Fruit fly (Drosophila melanogaster) whole organism, embryonic: ENCODE results near the gene senju.

ENCODE experiments used
- CG10366 ChIP-seq: fragments of 200-800 bp; sonication (Bioruptor generic); IDR thresholded peaks from 2 replicates; pipeline ENCODE4 v1.3.6; 2022; ENCODE audit warnings: missing biosample characterization, missing genetic modification characterization
- CG11093 ChIP-seq: fragments of 200-800 bp; sonication (Bioruptor generic); IDR thresholded peaks from 3 replicates; pipeline ENCODE4 v1.3.6; 2022; ENCODE audit warnings: missing biosample characterization, missing genetic modification characterization
- CG11560 ChIP-seq: fragments of 200-800 bp; sonication (Bioruptor generic); IDR thresholded peaks from 3 replicates; pipeline ENCODE4 v1.3.6; 2022; ENCODE audit warnings: missing biosample characterization, missing genetic modification characterization
- CG11695 ChIP-seq: fragments of 200-800 bp; sonication (Bioruptor generic); IDR thresholded peaks from 3 replicates; pipeline ENCODE4 v1.3.6; 2022; ENCODE audit warnings: missing biosample characterization, missing genetic modification characterization
- CG12391 ChIP-seq: fragments of 200-800 bp; sonication (Bioruptor generic); optimal IDR thresholded peaks from 3 replicates; lab custom pipeline; 2018; ENCODE audit warnings: missing biosample characterization, mild to moderate bottlenecking, missing genetic modification characterization, moderate library complexity
- CG14014 ChIP-seq: fragments of 200-800 bp; sonication (Bioruptor generic); IDR thresholded peaks from 2 replicates; pipeline ENCODE4 v1.3.6; 2022; ENCODE audit warnings: missing biosample characterization, missing genetic modification characterization
- CG14965 ChIP-seq: fragments of 200-800 bp; sonication (Bioruptor generic); optimal IDR thresholded peaks from 2 replicates; lab custom pipeline; 2016; ENCODE audit warnings: missing biosample characterization, missing genetic modification characterization, borderline replicate concordance
- CG15269 ChIP-seq: fragments of 200-800 bp; sonication (Bioruptor generic); optimal IDR thresholded peaks from 2 replicates; lab custom pipeline; 2018; ENCODE audit warnings: missing biosample characterization, mild to moderate bottlenecking, missing genetic modification characterization, moderate library complexity
- CG1832 ChIP-seq: fragments of 200-800 bp; sonication (Bioruptor generic); optimal IDR thresholded peaks from 2 replicates; lab custom pipeline; 2017; ENCODE audit warnings: missing biosample characterization, mild to moderate bottlenecking, missing genetic modification characterization, inconsistent platforms
- CG2202 ChIP-seq: fragments of 200-800 bp; sonication (Bioruptor generic); optimal IDR thresholded peaks from 2 replicates; lab custom pipeline; 2018; ENCODE audit warnings: missing biosample characterization, mild to moderate bottlenecking, missing genetic modification characterization
- CG31224 ChIP-seq: fragments of 200-800 bp; sonication (Bioruptor generic); IDR thresholded peaks from 2 replicates; pipeline ENCODE4 v1.3.6; 2022; ENCODE audit warnings: missing biosample characterization, missing genetic modification characterization
- CG33557 ChIP-seq: fragments of 200-800 bp; sonication (Bioruptor generic); optimal IDR thresholded peaks from 2 replicates; lab custom pipeline; 2019; ENCODE audit warnings: missing biosample characterization, mild to moderate bottlenecking, missing genetic modification characterization, moderate library complexity
- CG3847 ChIP-seq: fragments of 200-800 bp; sonication (Bioruptor generic); IDR thresholded peaks from 2 replicates; pipeline ENCODE4 v1.3.6; 2022; ENCODE audit warnings: missing biosample characterization, missing genetic modification characterization
- CG43689 ChIP-seq: fragments of 200-800 bp; sonication (Bioruptor generic); IDR thresholded peaks from 2 replicates; pipeline ENCODE4 v1.3.6; 2022; ENCODE audit warnings: missing biosample characterization, missing genetic modification characterization
- CG4820 ChIP-seq: fragments of 200-800 bp; sonication (Bioruptor generic); optimal IDR thresholded peaks from 3 replicates; lab custom pipeline; 2016; ENCODE audit warnings: missing biosample characterization, missing genetic modification characterization
- CG6813 ChIP-seq: fragments of 200-800 bp; sonication (Bioruptor generic); optimal IDR thresholded peaks from 2 replicates; lab custom pipeline; 2017; ENCODE audit warnings: missing biosample characterization, missing genetic modification characterization, mild to moderate bottlenecking, moderate library complexity, missing genetic modification reagents
- CG7372 ChIP-seq: fragments of 200-800 bp; sonication (Bioruptor generic); IDR thresholded peaks from 2 replicates; pipeline ENCODE4 v1.3.6; 2022; ENCODE audit warnings: missing biosample characterization, missing genetic modification characterization
- CG7786 ChIP-seq: fragments of 200-800 bp; sonication (Bioruptor generic); optimal IDR thresholded peaks from 2 replicates; lab custom pipeline; 2016; ENCODE audit warnings: missing biosample characterization, missing genetic modification characterization
- CG9215 ChIP-seq: fragments of 200-800 bp; sonication (Bioruptor generic); IDR thresholded peaks from 2 replicates; pipeline ENCODE4 v1.3.6; 2022; ENCODE audit warnings: missing biosample characterization, missing genetic modification characterization
- CG9797 ChIP-seq: fragments of 200-800 bp; sonication (Bioruptor generic); optimal IDR thresholded peaks from 3 replicates; lab custom pipeline; 2018; ENCODE audit warnings: missing biosample characterization, mild to moderate bottlenecking, missing genetic modification characterization
- Dek ChIP-seq: fragments of 200-800 bp; sonication (Bioruptor generic); optimal IDR thresholded peaks from 3 replicates; lab custom pipeline; 2019; ENCODE audit warnings: missing biosample characterization, mild to moderate bottlenecking, missing genetic modification characterization, moderate library complexity
- Drgx ChIP-seq: fragments of 200-800 bp; sonication (Bioruptor generic); IDR thresholded peaks from 2 replicates; pipeline ENCODE4 v1.3.6; 2022; ENCODE audit warnings: missing biosample characterization, missing genetic modification characterization
- Hey ChIP-seq: fragments of 200-800 bp; sonication (Bioruptor generic); optimal IDR thresholded peaks from 3 replicates; lab custom pipeline; 2018; ENCODE audit warnings: missing biosample characterization, mild to moderate bottlenecking, missing genetic modification characterization
- Med ChIP-seq: fragments of 200-800 bp; sonication (Bioruptor generic); peaks from one replicate; lab custom pipeline; 2016; ENCODE audit warnings: missing biosample characterization, missing genetic modification characterization, mild to moderate bottlenecking, inconsistent platforms, moderate library complexity
- NFAT ChIP-seq: fragments of 200-800 bp; sonication (Bioruptor generic); IDR thresholded peaks from 2 replicates; pipeline ENCODE4 v1.3.6; 2022; ENCODE audit warnings: missing biosample characterization, missing genetic modification characterization
- Rfx ChIP-seq: fragments of 200-800 bp; sonication (Bioruptor generic); IDR thresholded peaks from 2 replicates; pipeline ENCODE4 v1.3.6; 2022; ENCODE audit warnings: missing biosample characterization, missing genetic modification characterization
- Sry-δ ChIP-seq: fragments of 200-800 bp; sonication (Bioruptor generic); optimal IDR thresholded peaks from 2 replicates; lab custom pipeline; 2016; ENCODE audit warnings: missing biosample characterization, missing genetic modification characterization
- Xrp1 ChIP-seq: fragments of 200-800 bp; sonication (Bioruptor generic); IDR thresholded peaks from 2 replicates; pipeline ENCODE4 v1.3.6; 2022; ENCODE audit warnings: missing biosample characterization, missing genetic modification characterization
- aop ChIP-seq: fragments of 200-800 bp; sonication (Bioruptor generic); IDR thresholded peaks from 2 replicates; pipeline ENCODE4 v1.3.6; 2022; ENCODE audit warnings: missing biosample characterization, missing genetic modification characterization
- crol ChIP-seq: fragments of 200-800 bp; sonication (Bioruptor generic); IDR thresholded peaks from 2 replicates; pipeline ENCODE4 v1.3.6; 2022; ENCODE audit warnings: missing biosample characterization, missing genetic modification characterization
- dan ChIP-seq: fragments of 200-800 bp; sonication (Bioruptor generic); IDR thresholded peaks from 2 replicates; pipeline ENCODE4 v1.3.6; 2022; ENCODE audit warnings: missing biosample characterization, missing genetic modification characterization
- en ChIP-seq: fragments of 200-800 bp; sonication (Bioruptor generic); optimal IDR thresholded peaks from 2 replicates; lab custom pipeline; 2016; ENCODE audit warnings: missing biosample characterization, missing genetic modification characterization
- eyg ChIP-seq: fragments of 200-800 bp; sonication (Bioruptor generic); optimal IDR thresholded peaks from 3 replicates; lab custom pipeline; 2016; ENCODE audit warnings: missing biosample characterization, missing genetic modification characterization
- gfzf ChIP-seq: fragments of 200-800 bp; sonication (Bioruptor generic); optimal IDR thresholded peaks from 2 replicates; lab custom pipeline; 2016; ENCODE audit warnings: missing biosample characterization, mild to moderate bottlenecking, missing genetic modification characterization, moderate library complexity
- grn ChIP-seq: fragments of 200-800 bp; sonication (Bioruptor generic); optimal IDR thresholded peaks from 3 replicates; lab custom pipeline; 2017; ENCODE audit warnings: missing biosample characterization, missing genetic modification characterization
- kah ChIP-seq: fragments of 200-800 bp; sonication (Bioruptor generic); optimal IDR thresholded peaks from 2 replicates; lab custom pipeline; 2018; ENCODE audit warnings: missing biosample characterization, mild to moderate bottlenecking, missing genetic modification characterization
- lilli ChIP-seq: fragments of 200-800 bp; sonication (Bioruptor generic); optimal IDR thresholded peaks from 3 replicates; lab custom pipeline; 2016; ENCODE audit warnings: missing biosample characterization, missing genetic modification characterization
- lmd ChIP-seq: fragments of 200-800 bp; sonication (Bioruptor generic); IDR thresholded peaks from 2 replicates; pipeline ENCODE4 v1.3.6; 2022; ENCODE audit warnings: missing biosample characterization, missing genetic modification characterization
- mam ChIP-seq: fragments of 200-800 bp; sonication (Bioruptor generic); optimal IDR thresholded peaks from 3 replicates; lab custom pipeline; 2016; ENCODE audit warnings: missing biosample characterization, missing genetic modification characterization
- repo ChIP-seq: fragments of 200-800 bp; sonication (Bioruptor generic); optimal IDR thresholded peaks from 2 replicates; lab custom pipeline; 2016; ENCODE audit warnings: missing biosample characterization, missing genetic modification characterization
- sc ChIP-seq, 3 experiments: fragments of >200 bp in 2 of 3; fragments of 200-800 bp in 1 of 3; sonication (Bioruptor generic) in 1 of 3; optimal IDR thresholded peaks; 2 replicates in 2 of 3; 3 replicates in 1 of 3; lab custom pipeline; 2017; ENCODE audit warnings: mild to moderate bottlenecking in 1 of 3, missing biosample characterization in 1 of 3, missing genetic modification characterization in 1 of 3, missing genetic modification reagents in 1 of 3
- sens ChIP-seq: fragments of 200-800 bp; sonication (Bioruptor generic); peaks from one replicate; lab custom pipeline; 2016; ENCODE audit warnings: missing biosample characterization, missing genetic modification characterization
- sens-2 ChIP-seq: fragments of 200-800 bp; sonication (Bioruptor generic); IDR thresholded peaks from 2 replicates; pipeline ENCODE4 v1.3.6; 2022; ENCODE audit warnings: missing biosample characterization, missing genetic modification characterization
- slbo ChIP-seq: fragments of 200-800 bp; sonication (Bioruptor generic); IDR thresholded peaks from 2 replicates; pipeline ENCODE4 v1.3.6; 2022; ENCODE audit warnings: missing biosample characterization, missing genetic modification characterization
- stc ChIP-seq: fragments of 200-800 bp; sonication (Bioruptor generic); IDR thresholded peaks from 2 replicates; pipeline ENCODE4 v1.3.6; 2022; ENCODE audit warnings: missing biosample characterization, missing genetic modification characterization
- sug ChIP-seq: fragments of 200-800 bp; optimal IDR thresholded peaks from 2 replicates; lab custom pipeline; 2019; ENCODE audit warnings: missing biosample characterization, mild to moderate bottlenecking, missing genetic modification characterization, moderate library complexity
- ttk ChIP-seq: fragments of 200-800 bp; sonication (Bioruptor generic); IDR thresholded peaks from 2 replicates; pipeline ENCODE4 v2.1.2; 2022; ENCODE audit warnings: missing biosample characterization, missing genetic modification characterization
- vvl ChIP-seq: fragments of 200-800 bp; sonication (Bioruptor generic); IDR thresholded peaks from 2 replicates; pipeline ENCODE4 v1.3.6; 2022; ENCODE audit warnings: missing biosample characterization, missing genetic modification characterization
- wdn ChIP-seq: fragments of 200-800 bp; sonication (Bioruptor generic); IDR thresholded peaks from 2 replicates; pipeline ENCODE4 v1.3.6; 2022; ENCODE audit warnings: missing biosample characterization, missing genetic modification characterization
- wek ChIP-seq: fragments of 200-800 bp; sonication (Bioruptor generic); optimal IDR thresholded peaks from 3 replicates; lab custom pipeline; 2018; ENCODE audit warnings: missing biosample characterization, mild to moderate bottlenecking, missing genetic modification characterization, moderate library complexity

The senju gene

DNA sequence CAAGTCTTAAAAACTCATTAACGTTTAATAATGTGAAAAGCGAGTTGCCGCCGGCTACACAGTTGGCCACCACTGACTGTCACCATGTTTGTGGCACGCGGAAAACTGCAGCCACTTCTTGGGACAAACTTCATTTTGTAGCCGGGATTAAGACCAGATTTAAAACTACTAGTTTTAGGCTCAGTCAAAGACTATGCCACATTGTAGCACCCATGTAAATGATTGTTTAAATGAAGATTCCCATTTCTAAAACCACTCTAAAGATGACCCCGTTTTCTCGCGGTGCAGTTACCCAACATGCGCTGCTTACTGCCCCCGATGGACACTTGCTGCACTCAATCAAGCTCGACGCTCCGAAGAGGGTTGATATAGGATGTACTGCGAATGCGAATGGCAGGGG is 37.7 kb downstream of the senju start:
- TF ChIP-seq CG3847 (GFP tag; lab: Robert Waterston, UW) (no peak), gfzf (GFP tag; lab: Kevin White, UChicago) (no peak), CG10366 (GFP tag; lab: Robert Waterston, UW) (peak; percentile 7; the same call in 1 of the 2 replicates), Drgx (GFP tag; lab: Robert Waterston, UW) (peak; percentile 44; the same call in 1 of the 2 replicates)

dm6 chr2L:5092145-5092544 is 39.5 kb downstream of the senju start:
- TF ChIP-seq Rfx (peak; percentile 21; the same call in 1 of the 2 replicates), mam (peak; percentile 31), en (GFP tag; lab: Kevin White, UChicago) (no peak), CG7786 (no peak), CG2202 (tag; lab: Kevin White, UChicago) (no peak), ttk (GFP tag; lab: Robert Waterston, UW) (no peak), aop (GFP tag; lab: Robert Waterston, UW) (no peak), repo (no peak), grn (no peak), kah (GFP tag; lab: Kevin White, UChicago) (no peak), sens (GFP tag; lab: Kevin White, UChicago) (peak; percentile 65), lmd (GFP tag; lab: Robert Waterston, UW) (no peak; the same call in 1 of the 2 replicates), Med (GFP tag; lab: Kevin White, UChicago) (no peak), CG33557 (GFP tag; lab: Kevin White, UChicago) (no peak), sug (tag; lab: Kevin White, UChicago) (peak; percentile 27), vvl (no peak), CG11695 (0 out of 3 replicates have a peak, but pooled peaks have one; percentile 31), Dek (tag; lab: Kevin White, UChicago) (peak; percentile 4), stc (GFP tag; lab: Robert Waterston, UW) (no peak), CG4820 (GFP tag; lab: Kevin White, UChicago) (no peak), crol (GFP tag; lab: Robert Waterston, UW) (no peak), lilli (GFP tag; lab: Kevin White, UChicago) (peak; percentile 22), CG14014 (GFP tag; lab: Robert Waterston, UW) (0 out of 2 replicates have a peak, but pooled peaks have one; percentile 17), sens-2 (no peak), CG6813 (GFP tag; lab: Kevin White, UChicago) (no peak), CG9797 (GFP tag; lab: Kevin White, UChicago) (no peak), CG1832 (GFP tag; lab: Kevin White, UChicago) (no peak), Hey (tag; lab: Kevin White, UChicago) (no peak), CG11093 (GFP tag; lab: Robert Waterston, UW) (no peak), Sry-δ (GFP tag; lab: Kevin White, UChicago) (no peak), NFAT (peak; percentile 44; the same call in 1 of the 2 replicates), CG43689 (GFP tag; lab: Robert Waterston, UW) (no peak), wdn (GFP tag; lab: Robert Waterston, UW) (no peak), CG15269 (tag; lab: Kevin White, UChicago) (no peak), sc (optimal IDR thresholded peaks at IDR 0.05; lab: Kevin White, UChicago) (no peak), sc (GFP tag; optimal IDR thresholded peaks at IDR 0.05; lab: Kevin White, UChicago) (no peak), CG9215 (GFP tag; lab: Robert Waterston, UW) (no peak), slbo (peak; percentile 17; the same call in 1 of the 2 replicates), wek (GFP tag; lab: Kevin White, UChicago) (no peak), CG14965 (GFP tag; lab: Kevin White, UChicago) (no peak), CG7372 (no peak), CG11560 (no peak), CG31224 (no peak), Drgx (GFP tag; lab: Robert Waterston, UW) (no peak), CG12391 (tag; lab: Kevin White, UChicago) (no peak), dan (no peak), Xrp1 (GFP tag; lab: Robert Waterston, UW) (peak; percentile 37; the same call in 1 of the 2 replicates), eyg (GFP tag; lab: Kevin White, UChicago) (no peak)
